Worm (Caenorhabditis elegans) whole organism, L1 larva: Measurements from ENCODE around the gene atp-5.

Experiments
- ama-1 ChIP-seq: fragments of 150-350 bp; optimal IDR thresholded peaks from 2 replicates; lab custom pipeline; 2014
- ceh-8 ChIP-seq: fragments of 200-800 bp; sonication (Bioruptor generic); optimal IDR thresholded peaks from 2 replicates; lab custom pipeline; 2018; ENCODE audit warnings: mild to moderate bottlenecking, missing genetic modification characterization, moderate library complexity, missing compliant biosample characterization
- ces-1 ChIP-seq: fragments of 150-350 bp; optimal IDR thresholded peaks from 2 replicates; lab custom pipeline; 2014; ENCODE audit warnings: missing biosample characterization, missing genetic modification reagents, missing genetic modification characterization
- grh-1 ChIP-seq: fragments of 200-800 bp; sonication (Bioruptor generic); IDR thresholded peaks from 2 replicates; pipeline ENCODE4 v1.3.6; 2022; ENCODE audit warnings: missing genetic modification reagents, missing genetic modification characterization, missing compliant biosample characterization
- lin-13 ChIP-seq: fragments of 150-350 bp; optimal IDR thresholded peaks from 2 replicates; lab custom pipeline; 2014; ENCODE audit warnings: missing biosample characterization, missing genetic modification reagents, missing genetic modification characterization
- lin-39 ChIP-seq: fragments of 150-350 bp; optimal IDR thresholded peaks from 2 replicates; lab custom pipeline; 2014; ENCODE audit warnings: missing biosample characterization, missing genetic modification reagents, missing genetic modification characterization
- lsy-2 ChIP-seq, 2 experiments: fragments of 150-350 bp; optimal IDR thresholded peaks; 2 replicates each; lab custom pipeline; 2014; ENCODE audit warnings: missing biosample characterization in 2 of 2, missing genetic modification characterization in 2 of 2
- nhr-47 ChIP-seq: sonication (generic microtip); optimal IDR thresholded peaks from 2 replicates; lab custom pipeline; 2016; ENCODE audit warnings: mild to moderate bottlenecking, missing genetic modification characterization, moderate library complexity, missing compliant biosample characterization
- nhr-71 ChIP-seq: sonication (generic microtip); optimal IDR thresholded peaks from 2 replicates; lab custom pipeline; 2016; ENCODE audit warnings: mild to moderate bottlenecking, missing genetic modification characterization, moderate library complexity, missing compliant biosample characterization
- snpc-4 ChIP-seq: fragments of 150-350 bp; optimal IDR thresholded peaks from 2 replicates; lab custom pipeline; 2014; ENCODE audit warnings: missing biosample characterization, missing genetic modification characterization
- tlp-1 ChIP-seq: fragments of 150-350 bp; optimal IDR thresholded peaks from 2 replicates; lab custom pipeline; 2014; ENCODE audit warnings: missing biosample characterization, missing genetic modification characterization

DNA sequence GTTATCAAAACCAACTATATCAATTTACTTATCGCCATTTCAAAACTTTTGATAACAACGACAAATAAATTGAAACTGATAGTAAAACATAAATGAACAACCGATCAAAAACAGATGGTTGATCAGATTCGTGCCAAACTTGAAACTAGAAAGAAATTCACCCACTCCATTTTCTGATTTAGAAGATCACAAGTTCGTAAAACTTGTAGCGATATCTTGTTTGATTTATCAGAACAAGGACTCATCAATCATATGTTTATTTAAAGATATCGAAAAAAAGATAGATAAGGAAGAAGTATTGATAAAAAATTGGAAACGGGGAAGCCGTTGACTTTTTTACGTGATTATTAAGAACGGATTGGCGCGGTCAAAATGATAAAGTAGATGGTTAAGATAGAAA lies 36.5 kb downstream of the atp-5 start:
- TF ChIP-seq nhr-47 (tag; lab: Kevin White, UChicago) (no peak), lin-13 (GFP tag; lab: Kevin White, UChicago) (no peak), ama-1 (lab: Kevin White, UChicago) (no peak), lin-39 (tag; lab: Kevin White, UChicago) (no peak), ces-1 (GFP tag; lab: Kevin White, UChicago) (no peak), grh-1 (GFP tag; lab: Robert Waterston, UW) (no peak), snpc-4 (no peak), lsy-2 (tag; optimal IDR thresholded peaks at IDR 0.05; lab: Kevin White, UChicago) (no peak), tlp-1 (tag; lab: Kevin White, UChicago) (no peak), ceh-8 (GFP tag; lab: Kevin White, UChicago) (no peak), nhr-71 (peak; percentile 8)
